Worm (Caenorhabditis elegans): ENCODE results near the gene F58E6.13.
A peak's percentile ranks its signal among the peaks of the same experiment; 100 is the strongest.

ce11 chrV:9729462-9730162 lies 15.4 kb upstream of the F58E6.13 start, which contains the start of the genes aagr-3 and drap-1:
- TF ChIP-seq him-1 (tag; optimal IDR thresholded peaks at IDR 0.05) (no peak), W03F9.2 (tag; optimal IDR thresholded peaks at IDR 0.05) (peak; percentile 28), dao-5 (tag; optimal IDR thresholded peaks at IDR 0.05) (no peak)
